Worm (Caenorhabditis elegans): ENCODE data around the gene Y49F6C.2.

DNA sequence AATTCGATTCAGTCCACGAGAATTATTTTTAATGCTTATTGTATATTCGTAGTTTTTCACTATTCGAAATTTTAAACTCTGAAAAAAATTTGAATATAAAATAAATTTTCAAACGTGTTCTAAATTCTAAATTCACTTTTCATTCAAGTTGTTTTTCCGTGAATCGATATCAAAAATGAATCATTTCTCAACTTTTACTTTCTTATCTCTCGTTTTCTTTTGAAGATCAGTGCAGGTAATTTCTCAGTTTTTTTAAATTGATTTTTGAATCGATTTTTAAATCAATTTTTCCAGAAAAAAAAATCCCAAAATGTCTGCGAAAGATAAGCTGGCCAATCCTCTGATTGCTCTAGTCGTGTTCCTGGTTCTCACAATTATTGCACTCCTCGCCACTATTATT lies 38.2 kb downstream of the Y49F6C.2 start, which contains the start of gene nep-6:
- no peak for TF ChIP-seq fkh-3 (tag; optimal IDR thresholded peaks at IDR 0.05)
- no peak for TF ChIP-seq unc-62 (GFP tag; optimal IDR thresholded peaks at IDR 0.05)
- no peak for TF ChIP-seq Y95B8A.8 (GFP tag; IDR thresholded peaks at IDR 0.05)
- TF ChIP-seq cebp-2 (GFP tag; IDR thresholded peaks at IDR 0.05) = no peak
- TF ChIP-seq Y67H2A.10 (GFP tag; conservative IDR thresholded peaks at IDR 0.05) = no peak
- TF ChIP-seq ekl-4 (GFP tag; IDR thresholded peaks at IDR 0.05) = no peak

Measured in whole organism, young adult.